Worm (Caenorhabditis elegans): Measurements from ENCODE around the gene F19B10.13.

ce11 chrII:3705320-3705719, 43.2 kb downstream of the F19B10.13 start, which contains the start of gene srx-108:
- TF ChIP-seq lin-15B (tag; optimal IDR thresholded peaks at IDR 0.05) (no peak), nhr-28 (tag; optimal IDR thresholded peaks at IDR 0.05) (no peak), nhr-77 (tag; optimal IDR thresholded peaks at IDR 0.05) (no peak)
